Worm (Caenorhabditis elegans) whole organism, midembryonic: ENCODE data around the gene C16C8.12.
"Not testable (repeated sequence)": the region's sequence is repeated elsewhere in the genome, so short reads cannot be mapped to it uniquely, and the experiment has no call there.

ENCODE experiments used
- T22C8.4 ChIP-seq: fragments of 200-800 bp; sonication (Bioruptor generic); IDR thresholded peaks from 2 replicates; pipeline ENCODE4 v1.3.6; 2022; ENCODE audit warnings: missing genetic modification characterization, missing compliant biosample characterization
- cog-1 ChIP-seq: sonication (generic microtip); optimal IDR thresholded peaks from 2 replicates; lab custom pipeline; 2016; ENCODE audit warnings: missing genetic modification characterization, missing compliant biosample characterization
- flt-1 ChIP-seq: fragments of 200-800 bp; sonication (Bioruptor generic); IDR thresholded peaks from 2 replicates; pipeline ENCODE4 v1.3.6; 2022; ENCODE audit warnings: missing genetic modification characterization, missing compliant biosample characterization
- klf-2 ChIP-seq: fragments of 200-800 bp; sonication (Bioruptor generic); conservative IDR thresholded peaks from 2 replicates; pipeline ENCODE4 v1.3.6; 2022; ENCODE audit warnings: missing genetic modification reagents, missing genetic modification characterization, missing compliant biosample characterization
- med-1 ChIP-seq: sonication (generic microtip); optimal IDR thresholded peaks from 2 replicates; lab custom pipeline; 2017; ENCODE audit warnings: missing genetic modification characterization, mild to moderate bottlenecking, missing compliant biosample characterization, antibody characterized with exemption, missing genetic modification reagents; ENCODE audit not compliant: insufficient read depth
- ref-1 ChIP-seq: fragments of 200-800 bp; sonication (Bioruptor generic); conservative IDR thresholded peaks from 2 replicates; pipeline ENCODE4 v1.3.6; 2022; ENCODE audit warnings: missing genetic modification reagents, missing genetic modification characterization, missing compliant biosample characterization
- tab-1 ChIP-seq: fragments of 200-800 bp; sonication (Bioruptor generic); IDR thresholded peaks from 2 replicates; pipeline ENCODE4 v1.3.6; 2022; ENCODE audit warnings: missing genetic modification characterization, missing compliant biosample characterization
- ztf-23 ChIP-seq: fragments of 200-800 bp; sonication (Bioruptor generic); IDR thresholded peaks from 2 replicates; pipeline ENCODE4 v1.3.6; 2022; ENCODE audit warnings: missing genetic modification reagents, missing genetic modification characterization, missing compliant biosample characterization
- ztf-29 ChIP-seq: fragments of 200-800 bp; sonication (Bioruptor generic); IDR thresholded peaks from 2 replicates; pipeline ENCODE4 v1.3.6; 2022; ENCODE audit warnings: missing genetic modification reagents, missing genetic modification characterization, missing compliant biosample characterization

C16C8.12 gene

DNA sequence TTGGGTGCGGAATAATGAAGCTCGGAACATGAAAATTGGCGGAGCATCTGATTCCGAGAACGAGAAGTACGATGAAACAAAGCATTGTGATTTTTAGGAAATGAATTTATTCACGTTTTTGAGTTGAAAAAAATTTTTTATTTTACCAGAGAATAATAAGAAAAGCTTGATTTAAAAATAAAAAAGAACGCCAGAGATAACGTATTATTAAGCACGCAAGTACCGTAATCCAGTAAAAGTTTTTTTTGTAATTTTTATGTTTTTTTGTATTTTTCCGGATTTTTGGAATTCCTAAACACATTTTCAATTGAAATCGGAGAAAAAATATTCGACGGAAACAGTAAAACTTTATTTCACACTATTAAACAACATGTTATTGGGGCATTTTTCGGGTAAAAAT lies 9.4 kb upstream of the C16C8.12 start, which contains the start of gene C16C8.22:
Gene C16C8.22, minus strand, starts transcription at position 101 of the 400 bp plus-strand sequence.
- TF ChIP-seq ztf-23 (GFP tag; lab: Robert Waterston, UW) (no peak), T22C8.4 (GFP tag; lab: Robert Waterston, UW) (no peak), flt-1 (GFP tag; lab: Robert Waterston, UW) (no peak), ztf-29 (GFP tag; lab: Robert Waterston, UW) (no peak), cog-1 (no peak), tab-1 (no peak), klf-2 (GFP tag; lab: Robert Waterston, UW) (no peak), ref-1 (GFP tag; lab: Robert Waterston, UW) (no peak), med-1 (GFP tag; lab: Kevin White, UChicago) (no peak)

DNA sequence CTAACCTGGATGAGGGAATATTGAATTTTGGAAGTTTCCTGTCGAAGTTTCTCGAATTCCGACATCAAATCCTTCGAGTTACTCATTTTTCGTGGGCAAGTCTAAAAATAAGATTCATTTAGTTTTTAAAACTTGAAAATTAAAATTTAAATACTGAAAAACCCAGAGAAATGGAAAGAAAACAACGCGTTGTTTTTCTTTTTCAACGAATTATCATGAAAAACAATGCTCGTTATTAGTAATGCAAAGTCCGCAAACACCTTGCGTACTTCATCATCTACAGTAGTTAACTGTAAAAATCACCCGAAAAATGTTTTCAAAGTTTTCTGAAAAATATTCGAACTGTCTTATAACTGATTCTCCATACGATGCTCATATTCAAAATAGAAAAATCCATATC lies 8.2 kb upstream of the C16C8.12 start, which contains the start of gene C16C8.4:
Gene C16C8.4, minus strand, starts transcription at position 101 of the 400 bp plus-strand sequence.
- TF ChIP-seq ztf-23 (GFP tag; lab: Robert Waterston, UW) (no peak), flt-1 (GFP tag; lab: Robert Waterston, UW) (no peak), T22C8.4 (GFP tag; lab: Robert Waterston, UW) (no peak), tab-1 (no peak), cog-1 (no peak), klf-2 (GFP tag; lab: Robert Waterston, UW) (no peak), ztf-29 (GFP tag; lab: Robert Waterston, UW) (no peak), ref-1 (GFP tag; lab: Robert Waterston, UW) (no peak), med-1 (GFP tag; lab: Kevin White, UChicago) (no peak)

DNA sequence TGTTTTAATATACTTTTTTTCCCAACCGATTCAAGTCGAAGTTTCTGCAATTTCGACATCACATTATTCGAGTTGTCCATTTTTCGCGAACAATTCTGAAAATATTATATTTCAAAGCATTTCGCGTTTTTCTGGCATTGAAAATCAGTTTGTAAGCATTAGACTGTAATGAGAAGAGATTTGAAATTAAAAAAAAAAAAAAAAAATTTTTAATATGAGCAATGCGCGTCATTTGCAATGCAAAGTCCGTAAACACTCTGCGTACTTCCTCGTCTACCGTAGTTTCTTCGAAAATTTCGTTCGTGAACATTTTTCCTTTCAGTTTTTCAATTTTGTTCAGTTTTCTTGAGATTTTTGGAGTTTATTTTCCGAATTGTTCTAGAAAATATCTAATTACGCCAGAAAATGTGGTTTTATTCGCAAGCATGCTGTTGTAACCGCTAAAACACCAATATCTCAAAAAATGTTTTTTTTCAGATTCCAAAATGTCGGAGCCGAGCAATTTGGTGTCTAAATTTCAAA lies 7.2 kb upstream of the C16C8.12 start, which contains the start of the genes C16C8.5 and C16C8.16:
Gene C16C8.5, minus strand, starts transcription at position 101 of the 522 bp plus-strand sequence.
Gene C16C8.16, plus strand, starts transcription at position 472 of the 522 bp plus-strand sequence.
- TF ChIP-seq tab-1, result no peak
- TF ChIP-seq T22C8.4 (GFP tag; lab: Robert Waterston, UW), result no peak
- TF ChIP-seq ztf-23 (GFP tag; lab: Robert Waterston, UW), result no peak
- TF ChIP-seq ref-1 (GFP tag; lab: Robert Waterston, UW), result no peak
- TF ChIP-seq ztf-29 (GFP tag; lab: Robert Waterston, UW), result no peak
- no peak for TF ChIP-seq med-1 (GFP tag; lab: Kevin White, UChicago)
- no peak for TF ChIP-seq flt-1 (GFP tag; lab: Robert Waterston, UW)
- no peak for TF ChIP-seq klf-2 (GFP tag; lab: Robert Waterston, UW)
- no peak for TF ChIP-seq cog-1

DNA sequence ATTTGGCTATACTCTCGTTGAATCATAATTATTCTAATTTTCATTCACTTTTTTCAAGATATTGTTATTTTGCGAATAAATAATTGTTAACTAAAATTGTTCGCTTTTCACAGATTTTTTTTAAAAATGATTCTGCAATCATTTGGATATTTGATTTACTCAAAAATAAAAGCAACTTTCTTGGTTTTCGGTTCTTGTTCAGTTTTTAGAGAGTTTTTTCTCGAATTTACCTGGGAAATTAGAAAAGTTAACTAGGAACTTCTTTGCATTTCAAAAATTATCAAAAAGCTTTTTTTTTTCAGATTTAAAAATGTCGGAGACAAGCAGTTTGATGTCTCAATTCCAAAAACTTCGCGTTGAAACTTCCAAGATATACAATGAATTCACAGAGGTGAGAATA lies 5.9 kb upstream of the C16C8.12 start, which contains the start of the genes C16C8.20 and gldi-6:
Gene C16C8.20, plus strand, starts transcription at position 301 of the 400 bp plus-strand sequence.
Gene gldi-6, plus strand, starts transcription at position 301 of the 400 bp plus-strand sequence.
- TF ChIP-seq cog-1 (no peak), klf-2 (GFP tag; lab: Robert Waterston, UW) (no peak), T22C8.4 (GFP tag; lab: Robert Waterston, UW) (no peak)

DNA sequence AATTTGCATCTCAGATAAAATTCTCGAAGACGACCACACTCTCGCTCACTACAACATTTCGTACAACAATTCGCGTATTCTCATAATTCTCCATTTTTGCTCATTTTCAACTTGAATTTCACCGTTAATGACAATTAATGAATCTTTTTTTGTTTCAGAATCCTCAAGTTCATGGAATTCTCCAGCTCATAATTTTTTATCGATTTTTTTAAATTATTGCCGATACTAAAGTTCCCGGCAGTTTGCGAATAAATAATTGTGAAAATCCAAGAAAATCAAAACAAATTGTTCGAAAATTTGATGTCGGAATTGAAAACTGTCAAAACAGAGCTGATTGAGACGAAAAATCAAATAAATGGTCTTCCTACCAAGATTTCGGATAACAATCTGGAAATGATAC lies 4.6 kb upstream of the C16C8.12 start, which contains the start of gene C16C8.21:
Gene C16C8.21, plus strand, starts transcription at position 301 of the 400 bp plus-strand sequence.
- no peak for TF ChIP-seq T22C8.4 (GFP tag; lab: Robert Waterston, UW)
- TF ChIP-seq flt-1 (GFP tag; lab: Robert Waterston, UW), result no peak
- no peak for TF ChIP-seq ref-1 (GFP tag; lab: Robert Waterston, UW)
- no peak for TF ChIP-seq ztf-29 (GFP tag; lab: Robert Waterston, UW)
- no peak for TF ChIP-seq tab-1
- TF ChIP-seq ztf-23 (GFP tag; lab: Robert Waterston, UW), result no peak
- TF ChIP-seq cog-1, result no peak
- TF ChIP-seq med-1 (GFP tag; lab: Kevin White, UChicago), result no peak
- no peak for TF ChIP-seq klf-2 (GFP tag; lab: Robert Waterston, UW)

DNA sequence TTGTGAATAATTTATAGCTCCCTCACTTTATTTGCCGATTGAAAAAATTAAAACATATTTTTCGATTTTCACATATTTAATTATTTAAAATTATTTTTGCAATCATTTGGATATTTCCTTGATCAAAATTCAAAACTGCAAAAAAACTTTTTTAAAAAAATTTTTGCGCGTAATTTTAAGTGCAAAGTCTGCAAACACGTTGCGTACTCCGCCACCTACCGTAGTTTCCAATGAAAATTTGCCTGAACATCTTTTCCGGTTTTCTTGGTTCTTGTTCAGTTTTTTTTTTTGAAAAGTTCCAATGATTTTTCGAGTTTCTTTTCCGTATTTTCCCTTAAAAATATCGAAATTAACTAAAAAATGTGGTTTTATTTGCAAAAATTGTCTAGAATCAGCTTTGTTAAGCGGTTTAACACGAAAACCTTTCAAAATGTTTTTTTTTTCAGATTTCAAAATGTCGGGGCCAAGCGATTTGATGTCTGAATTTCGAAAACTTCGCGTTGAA lies 3.7 kb upstream of the C16C8.12 start, which contains the start of gene C16C8.25:
Gene C16C8.25, plus strand, starts transcription at position 455 of the 505 bp plus-strand sequence.
- TF ChIP-seq cog-1 (no peak), ref-1 (GFP tag; lab: Robert Waterston, UW) (no peak)

DNA sequence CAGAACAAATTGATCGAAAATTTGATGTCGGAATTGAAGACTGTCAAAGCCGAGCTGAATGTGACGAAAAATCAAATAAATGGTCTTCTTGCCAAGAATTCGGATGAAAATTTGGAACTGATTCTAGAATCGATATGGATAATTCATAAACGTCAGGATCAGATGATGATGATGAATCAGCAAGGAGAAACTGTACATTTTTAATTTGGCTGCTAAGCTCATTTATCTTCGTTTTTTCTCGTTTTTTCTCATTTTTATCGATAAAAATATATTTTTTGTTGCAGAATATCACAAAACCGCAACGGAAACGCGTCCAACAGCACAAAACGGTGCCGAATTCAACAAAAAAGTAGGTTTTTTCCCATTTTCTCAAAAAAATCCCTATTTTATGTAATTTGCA lies 3.0 kb upstream of the C16C8.12 start, which contains the start of gene C16C8.14:
Gene C16C8.14, plus strand, starts transcription at position 301 of the 400 bp plus-strand sequence.
- TF ChIP-seq T22C8.4 (GFP tag; lab: Robert Waterston, UW); flt-1 (GFP tag; lab: Robert Waterston, UW); cog-1: not testable (repeated sequence)

DNA sequence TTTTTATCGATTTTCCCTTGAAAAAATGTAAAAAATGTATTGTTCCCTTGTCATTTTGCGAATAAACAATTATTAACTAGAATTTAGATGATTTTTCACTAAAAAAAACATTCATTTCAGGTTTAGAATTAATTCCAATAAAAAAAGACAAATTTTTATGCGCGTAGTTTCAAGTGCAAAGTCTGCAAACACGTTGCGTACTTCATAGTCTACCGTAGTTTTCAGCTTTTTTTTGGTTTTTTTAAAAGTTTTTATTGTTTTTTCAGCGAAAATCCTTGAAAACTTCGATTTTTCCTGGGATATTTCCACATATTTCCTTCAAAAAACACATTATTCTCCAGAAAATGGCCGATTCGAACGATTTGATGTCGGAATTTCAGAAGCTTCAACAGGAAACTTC lies 1.0 kb downstream of the C16C8.12 start, which contains the start of gene C16C8.11:
Gene C16C8.11, plus strand, starts transcription at position 188 of the 400 bp plus-strand sequence.
- TF ChIP-seq tab-1 (no peak), flt-1 (GFP tag; lab: Robert Waterston, UW) (no peak), ztf-29 (GFP tag; lab: Robert Waterston, UW) (no peak), T22C8.4 (GFP tag; lab: Robert Waterston, UW) (no peak), ref-1 (GFP tag; lab: Robert Waterston, UW) (no peak), med-1 (GFP tag; lab: Kevin White, UChicago) (no peak), ztf-23 (GFP tag; lab: Robert Waterston, UW) (no peak), klf-2 (GFP tag; lab: Robert Waterston, UW) (no peak), cog-1 (no peak)

DNA sequence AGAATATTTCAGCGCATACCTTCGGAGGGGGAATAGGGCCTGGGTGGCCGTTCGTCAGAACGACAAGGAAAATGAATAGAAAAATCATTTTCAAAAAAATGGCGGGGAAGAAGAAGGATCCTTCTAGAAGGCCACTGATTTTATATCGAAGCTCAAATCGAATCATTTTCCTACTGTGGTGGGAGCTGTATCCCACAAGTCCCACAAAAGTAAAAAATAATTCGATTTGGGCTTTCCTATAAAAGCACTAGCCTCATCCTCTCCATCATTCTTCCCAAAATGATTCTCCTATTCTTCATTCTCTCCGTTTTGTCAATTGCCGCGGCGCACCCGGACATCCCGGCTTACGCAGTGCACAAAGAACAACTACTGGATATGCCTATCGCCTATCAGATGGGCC lies 5.7 kb downstream of the C16C8.12 start, which contains the start of the genes C16C8.26 and C16C8.19:
Gene C16C8.26, minus strand, starts transcription at position 101 of the 400 bp plus-strand sequence.
Gene C16C8.19, plus strand, starts transcription at position 279 of the 400 bp plus-strand sequence.
- TF ChIP-seq flt-1 (GFP tag; lab: Robert Waterston, UW) (no peak), med-1 (GFP tag; lab: Kevin White, UChicago) (no peak), ztf-29 (GFP tag; lab: Robert Waterston, UW) (no peak; the same call in 1 of the 2 replicates)
